Fruit fly (Drosophila melanogaster): Measurements from ENCODE around the gene CG43295.

DNA sequence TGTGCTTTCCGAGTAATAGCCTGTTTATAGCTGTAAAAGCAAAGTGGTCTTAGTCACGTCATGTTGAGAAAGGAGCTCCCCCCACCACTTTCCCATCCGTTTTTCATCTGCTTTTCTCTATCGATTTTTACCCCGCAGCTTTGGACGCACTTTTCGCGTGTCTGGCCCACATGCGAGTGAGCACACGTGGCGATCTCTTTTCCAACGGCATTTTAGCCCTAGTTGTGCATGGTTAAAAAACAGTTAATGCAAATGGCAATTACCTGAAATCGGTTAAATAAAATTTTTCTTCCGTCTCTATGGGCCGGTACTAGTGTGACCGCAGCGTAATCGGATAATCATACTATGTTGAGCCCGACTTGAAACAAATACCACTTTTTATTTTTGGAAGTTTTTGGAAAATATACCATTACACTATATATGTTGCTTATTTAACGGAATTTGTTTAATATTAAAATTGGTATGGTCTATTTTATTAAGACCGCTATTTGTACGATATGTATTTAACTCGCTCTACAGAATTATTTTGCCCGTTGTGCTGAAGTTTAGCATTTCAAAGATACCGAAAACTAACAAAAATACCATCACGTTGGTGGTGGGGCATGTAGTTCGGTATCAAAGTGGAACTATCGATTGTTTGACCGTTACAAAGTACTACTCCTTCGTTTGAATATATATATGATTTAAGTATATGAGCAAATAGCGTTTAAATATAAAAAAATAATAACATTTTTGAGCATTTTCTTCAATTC lies 6.6 kb downstream of the CG43295 start, which contains the start of gene Zn72D:
- no peak for TF ChIP-seq CG3919 (GFP tag; optimal IDR thresholded peaks at IDR 0.05)
- TF ChIP-seq Gug (GFP tag; IDR thresholded peaks at IDR 0.05) = no peak

Data from whole organism, prepupa.